Fruit fly (Drosophila melanogaster): ENCODE measurements around the gene ND-B22.

- TF ChIP-seq CG8478 (optimal IDR thresholded peaks at IDR 0.05): no peak
- TF ChIP-seq usp (GFP tag; optimal IDR thresholded peaks at IDR 0.05): no peak
- TF ChIP-seq EcR (GFP tag; optimal IDR thresholded peaks at IDR 0.05): no peak
- TF ChIP-seq psq (optimal IDR thresholded peaks at IDR 0.05): no peak
These were observed at the start of gene ND-B22 for dm6 chr2L:13370762-13371161.

Data from whole organism.